Fruit fly (Drosophila melanogaster): ENCODE data around the gene scw.

DNA sequence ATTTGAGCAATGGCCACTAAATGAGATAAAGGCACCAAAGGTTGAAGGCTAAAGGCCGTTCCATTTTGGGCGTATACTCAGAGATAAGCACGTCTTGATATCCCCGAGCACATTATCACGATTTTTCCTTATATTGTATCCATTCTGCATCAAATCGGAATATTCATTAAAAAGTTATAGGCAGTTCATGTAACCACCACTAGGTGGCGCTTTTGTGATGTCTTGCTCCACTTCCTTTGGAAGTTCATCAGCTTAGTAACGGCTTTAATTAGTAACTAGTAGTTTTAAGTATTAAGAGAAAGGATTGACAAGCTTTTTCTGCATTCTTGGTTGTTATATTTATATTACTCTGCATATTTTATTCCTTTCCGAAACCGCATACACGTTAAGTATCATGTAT is 18.2 kb downstream of the scw start:
- TF ChIP-seq CTCF (optimal IDR thresholded peaks at IDR 0.05) (peak; percentile 66 to 70), CG8478 (optimal IDR thresholded peaks at IDR 0.05) (no peak)
